Worm (Caenorhabditis elegans) whole organism, L3 larva: ENCODE data around the gene paqr-2.

ENCODE experiments used
- ama-1 ChIP-seq: fragments of 150-350 bp; optimal IDR thresholded peaks from 2 replicates; lab custom pipeline; 2018
- eor-1 ChIP-seq, 2 experiments: fragments of 150-350 bp; optimal IDR thresholded peaks; 2 replicates each; lab custom pipeline; 2014 to 2018; ENCODE audit warnings: missing biosample characterization in 2 of 2, missing genetic modification characterization in 2 of 2
- fos-1 ChIP-seq: fragments of 150-350 bp; optimal IDR thresholded peaks from 2 replicates; lab custom pipeline; 2014; ENCODE audit warnings: missing biosample characterization, missing genetic modification characterization
- jun-1 ChIP-seq: fragments of 150-350 bp; optimal IDR thresholded peaks from 2 replicates; lab custom pipeline; 2014; ENCODE audit warnings: missing biosample characterization, missing genetic modification reagents, missing genetic modification characterization
- nhr-12 ChIP-seq: fragments of 150-350 bp; optimal IDR thresholded peaks from 2 replicates; lab custom pipeline; 2014; ENCODE audit warnings: missing biosample characterization, missing genetic modification characterization
- nhr-237 ChIP-seq: fragments of 150-350 bp; optimal IDR thresholded peaks from 2 replicates; lab custom pipeline; 2014; ENCODE audit warnings: missing biosample characterization, missing genetic modification characterization
- nhr-28 ChIP-seq: fragments of 150-350 bp; optimal IDR thresholded peaks from 2 replicates; lab custom pipeline; 2014; ENCODE audit warnings: missing biosample characterization, missing genetic modification characterization
- nhr-77 ChIP-seq: fragments of 150-350 bp; optimal IDR thresholded peaks from 2 replicates; lab custom pipeline; 2014; ENCODE audit warnings: missing biosample characterization, missing genetic modification characterization
- pqm-1 ChIP-seq: fragments of 150-350 bp; optimal IDR thresholded peaks from 2 replicates; lab custom pipeline; 2017; ENCODE audit warnings: missing biosample characterization, missing genetic modification characterization, inconsistent platforms
- tbx-2 ChIP-seq: sonication (generic microtip); optimal IDR thresholded peaks from 2 replicates; lab custom pipeline; 2016; ENCODE audit warnings: mild to moderate bottlenecking, missing genetic modification characterization, missing compliant biosample characterization
- unc-39 ChIP-seq: sonication (generic microtip); optimal IDR thresholded peaks from 4 replicates; lab custom pipeline; 2017; ENCODE audit warnings: missing biosample characterization, missing genetic modification characterization
- ztf-11 ChIP-seq: fragments of 150-350 bp; optimal IDR thresholded peaks from 2 replicates; lab custom pipeline; 2014; ENCODE audit warnings: missing biosample characterization, missing genetic modification characterization
- ztf-4 ChIP-seq: fragments of 150-350 bp; optimal IDR thresholded peaks from 2 replicates; lab custom pipeline; 2014; ENCODE audit warnings: missing biosample characterization, missing genetic modification characterization

- no peak for TF ChIP-seq nhr-12
- no peak for TF ChIP-seq ztf-11
- no peak for TF ChIP-seq fos-1 (tag; lab: Kevin White, UChicago)
- no peak for TF ChIP-seq ama-1
- no peak for TF ChIP-seq tbx-2 (tag; lab: Kevin White, UChicago)
- TF ChIP-seq nhr-237 (tag; lab: Kevin White, UChicago): no peak
- no peak for TF ChIP-seq nhr-77 (tag; lab: Kevin White, UChicago)
- no peak for TF ChIP-seq pqm-1 (tag; lab: Kevin White, UChicago)
- TF ChIP-seq nhr-28 (tag; lab: Kevin White, UChicago): no peak
- TF ChIP-seq eor-1 (tag; optimal IDR thresholded peaks at IDR 0.05; lab: Kevin White, UChicago): no peak
- TF ChIP-seq unc-39 (tag; lab: Kevin White, UChicago): no peak
- no peak for TF ChIP-seq ztf-4
- no peak for TF ChIP-seq jun-1 (tag; lab: Kevin White, UChicago)
Observed at ce11 chrIII:5389365-5389764, 9.6 kb upstream of the paqr-2 start.
